Worm (Caenorhabditis elegans) whole organism, L1 larva: ENCODE measurements around the gene B0228.8.
A peak's percentile ranks its signal among the peaks of the same experiment; 100 is the strongest.

Experiments used
- C34B4.2 ChIP-seq: sonication (generic microtip); optimal IDR thresholded peaks from 2 replicates; lab custom pipeline; 2017; ENCODE audit warnings: mild to moderate bottlenecking, missing genetic modification characterization, missing compliant biosample characterization
- Y116A8C.19 ChIP-seq: sonication (generic microtip); optimal IDR thresholded peaks from 2 replicates; lab custom pipeline; 2016; ENCODE audit warnings: missing compliant biosample characterization, missing genetic modification characterization, borderline replicate concordance
- aly-2 ChIP-seq: fragments of 150-350 bp; optimal IDR thresholded peaks from 2 replicates; lab custom pipeline; 2014; ENCODE audit warnings: missing biosample characterization, missing genetic modification characterization
- blmp-1 ChIP-seq: fragments of 150-350 bp; optimal IDR thresholded peaks from 2 replicates; lab custom pipeline; 2014; ENCODE audit warnings: missing biosample characterization, missing genetic modification characterization
- ceh-8 ChIP-seq: fragments of 200-800 bp; sonication (Bioruptor generic); optimal IDR thresholded peaks from 2 replicates; lab custom pipeline; 2018; ENCODE audit warnings: mild to moderate bottlenecking, missing genetic modification characterization, moderate library complexity, missing compliant biosample characterization
- ces-1 ChIP-seq: fragments of 150-350 bp; optimal IDR thresholded peaks from 2 replicates; lab custom pipeline; 2014; ENCODE audit warnings: missing biosample characterization, missing genetic modification reagents, missing genetic modification characterization
- efl-1 ChIP-seq, 4 experiments: fragments of 150-350 bp; optimal IDR thresholded peaks in 3 of 4; peaks in 1 of 4; 1 replicate in 1 of 4; 2 replicates in 3 of 4; lab custom pipeline; 2014; ENCODE audit warnings: missing biosample characterization in 2 of 4, missing genetic modification characterization in 2 of 4, missing genetic modification reagents in 2 of 4
- efl-3 ChIP-seq: fragments of 200-800 bp; sonication (Bioruptor generic); optimal IDR thresholded peaks from 2 replicates; lab custom pipeline; 2018; ENCODE audit warnings: mild to moderate bottlenecking, missing genetic modification characterization, missing compliant biosample characterization
- egl-13 ChIP-seq: sonication (generic microtip); optimal IDR thresholded peaks from 2 replicates; lab custom pipeline; 2016; ENCODE audit warnings: missing genotype, missing genetic modification reagents, missing genetic modification characterization, missing compliant biosample characterization
- elt-2 ChIP-seq: sonication (generic microtip); optimal IDR thresholded peaks from 2 replicates; lab custom pipeline; 2016; ENCODE audit warnings: missing genetic modification characterization, mild to moderate bottlenecking, inconsistent platforms, missing compliant biosample characterization, missing genetic modification reagents
- elt-3 ChIP-seq, 6 experiments: fragments of 150-350 bp in 1 of 6; sonication (generic microtip); optimal IDR thresholded peaks; 2 replicates each; lab custom pipeline; 2017 to 2018; ENCODE audit warnings: missing biosample characterization in 6 of 6, missing genetic modification characterization in 6 of 6, inconsistent platforms in 1 of 6
- ets-5 ChIP-seq: fragments of 200-800 bp; sonication (Bioruptor generic); IDR thresholded peaks from 2 replicates; pipeline ENCODE4 v1.3.6; 2022; ENCODE audit warnings: missing genetic modification characterization, missing compliant biosample characterization
- fkh-10 ChIP-seq: sonication (generic microtip); optimal IDR thresholded peaks from 2 replicates; lab custom pipeline; 2017; ENCODE audit warnings: missing biosample characterization, missing genetic modification reagents, missing genetic modification characterization
- fkh-4 ChIP-seq: sonication (generic microtip); optimal IDR thresholded peaks from 2 replicates; lab custom pipeline; 2016; ENCODE audit warnings: missing compliant biosample characterization, missing genetic modification characterization, borderline replicate concordance
- grh-1 ChIP-seq: fragments of 200-800 bp; sonication (Bioruptor generic); IDR thresholded peaks from 2 replicates; pipeline ENCODE4 v1.3.6; 2022; ENCODE audit warnings: missing genetic modification reagents, missing genetic modification characterization, missing compliant biosample characterization
- irx-1 ChIP-seq: sonication (generic microtip); optimal IDR thresholded peaks from 2 replicates; lab custom pipeline; 2016; ENCODE audit warnings: missing genetic modification characterization, missing compliant biosample characterization
- isw-1 ChIP-seq: fragments of 200-800 bp; sonication (Bioruptor generic); IDR thresholded peaks from 2 replicates; pipeline ENCODE4 v1.3.6; 2022; ENCODE audit warnings: missing genetic modification characterization, missing compliant biosample characterization
- lin-14 ChIP-seq: fragments of 200-800 bp; sonication (Bioruptor generic); optimal IDR thresholded peaks from 2 replicates; lab custom pipeline; 2018; ENCODE audit warnings: mild to moderate bottlenecking, missing genetic modification characterization, moderate library complexity, missing compliant biosample characterization
- lin-15B ChIP-seq: fragments of 150-350 bp; sonication (generic microtip); optimal IDR thresholded peaks from 3 replicates; lab custom pipeline; 2014; ENCODE audit warnings: missing biosample characterization, missing genetic modification characterization
- lin-35 ChIP-seq, 2 experiments: fragments of 150-350 bp; optimal IDR thresholded peaks; 2 replicates each; lab custom pipeline; 2014; ENCODE audit warnings: missing biosample characterization in 2 of 2, missing genetic modification characterization in 2 of 2, missing genetic modification reagents in 2 of 2
- lin-39 ChIP-seq: fragments of 150-350 bp; optimal IDR thresholded peaks from 2 replicates; lab custom pipeline; 2014; ENCODE audit warnings: missing biosample characterization, missing genetic modification reagents, missing genetic modification characterization
- lir-3 ChIP-seq: sonication (generic microtip); optimal IDR thresholded peaks from 2 replicates; lab custom pipeline; 2016; ENCODE audit warnings: mild to moderate bottlenecking, missing genetic modification characterization, moderate library complexity, missing compliant biosample characterization; ENCODE audit not compliant: poor library complexity
- lsy-2 ChIP-seq, 2 experiments: fragments of 150-350 bp; optimal IDR thresholded peaks; 2 replicates each; lab custom pipeline; 2014; ENCODE audit warnings: missing biosample characterization in 2 of 2, missing genetic modification characterization in 2 of 2
- mdl-1 ChIP-seq, 2 experiments: fragments of 150-350 bp; optimal IDR thresholded peaks; 2 replicates each; lab custom pipeline; 2014 to 2017; ENCODE audit warnings: missing biosample characterization in 2 of 2, missing genetic modification characterization in 2 of 2, inconsistent platforms in 1 of 2
- nhr-20 ChIP-seq: sonication (generic microtip); optimal IDR thresholded peaks from 2 replicates; lab custom pipeline; 2016; ENCODE audit warnings: mild to moderate bottlenecking, missing genetic modification characterization, missing compliant biosample characterization
- nhr-237 ChIP-seq: fragments of 150-350 bp; optimal IDR thresholded peaks from 2 replicates; lab custom pipeline; 2014; ENCODE audit warnings: missing biosample characterization, missing genetic modification characterization
- nhr-47 ChIP-seq: sonication (generic microtip); optimal IDR thresholded peaks from 2 replicates; lab custom pipeline; 2016; ENCODE audit warnings: mild to moderate bottlenecking, missing genetic modification characterization, moderate library complexity, missing compliant biosample characterization
- nhr-71 ChIP-seq: sonication (generic microtip); optimal IDR thresholded peaks from 2 replicates; lab custom pipeline; 2016; ENCODE audit warnings: mild to moderate bottlenecking, missing genetic modification characterization, moderate library complexity, missing compliant biosample characterization
- nhr-85 ChIP-seq: sonication (generic microtip); peaks from one replicate; lab custom pipeline; 2016; ENCODE audit warnings: missing genetic modification characterization, inconsistent platforms, missing compliant biosample characterization
- nhr-90 ChIP-seq: sonication (generic microtip); optimal IDR thresholded peaks from 2 replicates; lab custom pipeline; 2016; ENCODE audit warnings: mild to moderate bottlenecking, missing genetic modification characterization, missing compliant biosample characterization; ENCODE audit not compliant: poor library complexity
- pax-3 ChIP-seq: fragments of 200-800 bp; sonication (Bioruptor generic); optimal IDR thresholded peaks from 2 replicates; lab custom pipeline; 2018; ENCODE audit warnings: mild to moderate bottlenecking, missing genetic modification characterization, moderate library complexity, missing compliant biosample characterization
- pqm-1 ChIP-seq: sonication (generic microtip); optimal IDR thresholded peaks from 3 replicates; lab custom pipeline; 2017; ENCODE audit warnings: missing biosample characterization, missing genetic modification characterization
- rnt-1 ChIP-seq: sonication (generic microtip); optimal IDR thresholded peaks from 2 replicates; lab custom pipeline; 2016; ENCODE audit warnings: mild to moderate bottlenecking, missing genetic modification characterization, moderate library complexity, missing compliant biosample characterization
- skn-1 ChIP-seq: fragments of 150-350 bp; optimal IDR thresholded peaks from 2 replicates; lab custom pipeline; 2014; ENCODE audit warnings: missing biosample characterization, missing genetic modification characterization
- snu-23 ChIP-seq: sonication (generic microtip); optimal IDR thresholded peaks from 2 replicates; lab custom pipeline; 2016; ENCODE audit warnings: missing genetic modification characterization, missing compliant biosample characterization
- sup-37 ChIP-seq: fragments of 200-800 bp; sonication (Bioruptor generic); optimal IDR thresholded peaks from 2 replicates; lab custom pipeline; 2018; ENCODE audit warnings: mild to moderate bottlenecking, missing genetic modification characterization, missing compliant biosample characterization
- tbx-2 ChIP-seq: sonication (generic microtip); optimal IDR thresholded peaks from 2 replicates; lab custom pipeline; 2016; ENCODE audit warnings: missing genetic modification characterization, missing compliant biosample characterization
- tlp-1 ChIP-seq: fragments of 150-350 bp; optimal IDR thresholded peaks from 2 replicates; lab custom pipeline; 2014; ENCODE audit warnings: missing biosample characterization, missing genetic modification characterization
- unc-130 ChIP-seq: fragments of 150-350 bp; optimal IDR thresholded peaks from 2 replicates; lab custom pipeline; 2017; ENCODE audit warnings: missing biosample characterization, missing genetic modification characterization, inconsistent platforms
- unc-30 ChIP-seq: sonication (generic microtip); optimal IDR thresholded peaks from 2 replicates; lab custom pipeline; 2017; ENCODE audit warnings: missing biosample characterization, missing genetic modification characterization
- unc-86 ChIP-seq: sonication (generic microtip); optimal IDR thresholded peaks from 2 replicates; lab custom pipeline; 2016; ENCODE audit warnings: missing genetic modification characterization, missing compliant biosample characterization
- xbp-1 ChIP-seq: sonication (generic microtip); optimal IDR thresholded peaks from 2 replicates; lab custom pipeline; 2016; ENCODE audit warnings: missing genetic modification characterization, missing compliant biosample characterization
- zip-4 ChIP-seq: fragments of 200-800 bp; sonication (Bioruptor generic); optimal IDR thresholded peaks from 2 replicates; lab custom pipeline; 2018; ENCODE audit warnings: mild to moderate bottlenecking, missing genetic modification characterization, moderate library complexity, missing compliant biosample characterization
- ztf-4 ChIP-seq: fragments of 150-350 bp; optimal IDR thresholded peaks from 2 replicates; lab custom pipeline; 2014; ENCODE audit warnings: missing biosample characterization, missing genetic modification characterization

Gene B0228.8

ce11 chrII:7808950-7809349 is 47.6 kb upstream of the B0228.8 start (continued):
- no peak for TF ChIP-seq unc-86 (tag; lab: Kevin White, UChicago)
- TF ChIP-seq zip-4 (GFP tag; lab: Kevin White, UChicago) = no peak
- peak; percentile 36 for TF ChIP-seq nhr-47
- TF ChIP-seq pax-3 = no peak
- peak; percentile 86 for TF ChIP-seq nhr-85 (tag; lab: Kevin White, UChicago)
- TF ChIP-seq elt-2 (tag; lab: Kevin White, UChicago) = peak; percentile 94
- no peak for TF ChIP-seq efl-3 (GFP tag; lab: Kevin White, UChicago)
- TF ChIP-seq lin-35 (GFP tag; optimal IDR thresholded peaks at IDR 0.05; lab: Kevin White, UChicago) = peak in 1 of 2 experiments; percentile 61
- TF ChIP-seq egl-13 = no peak
- TF ChIP-seq lir-3 = no peak
- no peak for TF ChIP-seq C34B4.2 (tag; lab: Kevin White, UChicago)
- TF ChIP-seq Y116A8C.19 (tag; lab: Kevin White, UChicago) = no peak
- peak in 1 of 2 experiments; percentile 13 for TF ChIP-seq efl-1 (optimal IDR thresholded peaks at IDR 0.05; lab: Kevin White, UChicago)
- TF ChIP-seq efl-1 (GFP tag; optimal IDR thresholded peaks at IDR 0.05 in 1 of 2; lab: Kevin White, UChicago) = peak in 1 of 2 experiments; percentile 94
- peak; percentile 25 for TF ChIP-seq tlp-1 (tag; lab: Kevin White, UChicago)
- TF ChIP-seq nhr-237 (tag; lab: Kevin White, UChicago) = no peak
- TF ChIP-seq ces-1 (GFP tag; lab: Kevin White, UChicago) = no peak
- peak in 1 of 2 experiments; percentile 39 for TF ChIP-seq mdl-1 (tag; optimal IDR thresholded peaks at IDR 0.05; lab: Kevin White, UChicago)
- no peak for TF ChIP-seq aly-2
- TF ChIP-seq ceh-8 (GFP tag; lab: Kevin White, UChicago) = no peak
- TF ChIP-seq snu-23 (GFP tag; lab: Kevin White, UChicago) = peak; percentile 45
- no peak for TF ChIP-seq isw-1
- TF ChIP-seq lin-39 (tag; lab: Kevin White, UChicago) = no peak
- peak; percentile 38 for TF ChIP-seq pqm-1

- TF ChIP-seq lin-15B (tag; lab: Kevin White, UChicago) (no peak), ces-1 (GFP tag; lab: Kevin White, UChicago) (no peak), blmp-1 (tag; lab: Kevin White, UChicago) (peak; percentile 71), nhr-85 (tag; lab: Kevin White, UChicago) (peak; percentile 77), ztf-4 (tag; lab: Kevin White, UChicago) (no peak), nhr-20 (tag; lab: Kevin White, UChicago) (peak; percentile 24), tlp-1 (tag; lab: Kevin White, UChicago) (no peak), grh-1 (GFP tag; lab: Robert Waterston, UW) (peak; percentile 67), unc-30 (tag; lab: Kevin White, UChicago) (no peak), nhr-71 (tag; lab: Kevin White, UChicago) (peak; percentile 23), unc-130 (tag; lab: Kevin White, UChicago) (no peak), tbx-2 (no peak), ets-5 (GFP tag; lab: Robert Waterston, UW) (no peak), lsy-2 (tag; optimal IDR thresholded peaks at IDR 0.05; lab: Kevin White, UChicago) (no peak), rnt-1 (peak; percentile 18), fkh-10 (GFP tag; lab: Kevin White, UChicago) (no peak), sup-37 (no peak), snu-23 (GFP tag; lab: Kevin White, UChicago) (peak; percentile 28), xbp-1 (tag; lab: Kevin White, UChicago) (no peak), lin-14 (GFP tag; lab: Kevin White, UChicago) (peak; percentile 8), nhr-90 (tag; lab: Kevin White, UChicago) (no peak), C34B4.2 (tag; lab: Kevin White, UChicago) (no peak), fkh-4 (tag; lab: Kevin White, UChicago) (no peak), elt-3 (tag; optimal IDR thresholded peaks at IDR 0.05; lab: Kevin White, UChicago) (peak in 1 of 6 experiments; percentile 24), irx-1 (tag; lab: Kevin White, UChicago) (peak; percentile 12), pax-3 (no peak), efl-1 (optimal IDR thresholded peaks at IDR 0.05; lab: Kevin White, UChicago) (no peak), efl-1 (GFP tag; optimal IDR thresholded peaks at IDR 0.05 in 1 of 2; lab: Kevin White, UChicago) (peak in 1 of 2 experiments; percentile 91), skn-1 (tag; lab: Kevin White, UChicago) (no peak)
Observed at ce11 chrII:7808153-7808552, 46.8 kb upstream of the B0228.8 start.
